Worm (Caenorhabditis elegans) whole organism, young adult: Measurements from ENCODE around the gene T28H10.1.

Source experiments
- F10E7.11 ChIP-seq: sonication (generic microtip); optimal IDR thresholded peaks from 2 replicates; lab custom pipeline; 2017; ENCODE audit warnings: mild to moderate bottlenecking, missing genetic modification characterization, moderate library complexity, missing compliant biosample characterization
- ama-1 ChIP-seq, 3 experiments: fragments of 150-350 bp in 1 of 3; sonication (generic microtip) in 2 of 3; optimal IDR thresholded peaks; 2 replicates each; lab custom pipeline; 2014 to 2018; ENCODE audit warnings: missing biosample characterization in 2 of 3, missing genetic modification characterization in 2 of 3, missing genetic modification reagents in 2 of 3
- atf-7 ChIP-seq: sonication (generic microtip); optimal IDR thresholded peaks from 2 replicates; lab custom pipeline; 2017; ENCODE audit warnings: mild to moderate bottlenecking, missing genetic modification characterization, missing compliant biosample characterization
- hrde-1 ChIP-seq: sonication (generic microtip); optimal IDR thresholded peaks from 2 replicates; lab custom pipeline; 2016; ENCODE audit warnings: missing genetic modification characterization, mild to moderate bottlenecking, missing compliant biosample characterization, moderate library complexity, missing genotype, missing genetic modification reagents, borderline replicate concordance
- let-526 ChIP-seq: fragments of 200-800 bp; sonication (Bioruptor generic); IDR thresholded peaks from 2 replicates; pipeline ENCODE4 v1.3.6; 2022; ENCODE audit warnings: missing genetic modification reagents, missing genetic modification characterization, missing compliant biosample characterization
- nfyb-1 ChIP-seq: fragments of 200-800 bp; sonication (Bioruptor generic); IDR thresholded peaks from 2 replicates; pipeline ENCODE4 v1.3.6; 2022; ENCODE audit warnings: missing genetic modification reagents, missing genetic modification characterization, missing compliant biosample characterization
- ztf-25 ChIP-seq: fragments of 200-800 bp; sonication (Bioruptor generic); IDR thresholded peaks from 2 replicates; pipeline ENCODE4 v1.3.6; 2022; ENCODE audit warnings: missing genetic modification reagents, missing genetic modification characterization, missing compliant biosample characterization

DNA sequence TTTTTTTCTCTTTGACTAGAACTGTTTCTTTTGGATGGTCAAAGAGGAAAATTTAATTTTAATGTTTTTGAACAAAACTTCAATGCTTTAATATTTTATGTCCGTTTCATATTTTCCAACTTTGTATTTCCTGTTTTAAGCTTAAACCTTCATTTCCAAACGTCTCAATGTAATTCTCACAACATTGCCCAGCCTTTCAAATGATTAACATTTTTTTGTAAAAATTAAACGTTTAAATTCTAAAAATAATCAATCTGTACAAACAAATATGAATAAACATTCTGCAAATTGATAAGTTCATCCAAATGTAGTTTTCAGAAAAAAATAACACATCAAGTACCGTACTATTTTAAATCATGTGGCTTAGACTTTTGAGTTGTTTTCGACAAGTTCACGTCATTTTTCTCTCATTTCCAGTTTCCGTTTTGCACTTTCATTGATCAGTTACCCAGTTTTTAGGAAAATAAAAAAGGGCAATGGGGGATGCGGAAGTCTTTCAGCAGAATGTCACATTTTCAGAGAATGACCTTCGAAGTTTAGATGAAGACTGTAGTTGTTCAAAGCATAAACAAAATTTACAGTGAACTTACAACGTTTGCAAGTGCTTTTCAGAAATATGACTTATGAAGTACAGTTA lies 39.2 kb downstream of the T28H10.1 start:
- TF ChIP-seq ama-1 (optimal IDR thresholded peaks at IDR 0.05; lab: Kevin White, UChicago) (no peak), ama-1 (GFP tag; optimal IDR thresholded peaks at IDR 0.05; lab: Kevin White, UChicago) (no peak), let-526 (GFP tag; lab: Robert Waterston, UW) (no peak), hrde-1 (tag; lab: Kevin White, UChicago) (no peak), atf-7 (tag; lab: Kevin White, UChicago) (no peak), ztf-25 (no peak), F10E7.11 (tag; lab: Kevin White, UChicago) (no peak), nfyb-1 (no peak)
